Worm (Caenorhabditis elegans): ENCODE data around the gene ugt-1.

DNA sequence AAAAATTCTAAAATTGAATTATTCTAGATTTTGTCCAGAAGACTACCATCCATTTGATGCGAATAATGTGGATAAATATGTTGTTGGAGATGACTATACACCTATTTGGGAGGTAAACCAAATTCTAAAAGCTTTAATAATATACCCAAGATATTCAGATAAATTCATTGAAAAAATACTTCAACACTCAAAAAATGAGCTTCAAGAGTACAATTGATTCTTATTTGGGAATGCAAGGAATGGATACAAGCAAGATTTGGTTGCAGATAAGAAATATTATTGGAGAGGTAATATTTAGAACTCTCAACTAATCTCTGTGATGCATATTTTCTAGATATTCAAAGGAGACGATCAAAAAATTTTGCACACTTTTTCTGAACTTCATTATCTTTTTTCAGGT is 35.3 kb upstream of the ugt-1 start:
- TF ChIP-seq pha-4 (tag; optimal IDR thresholded peaks at IDR 0.05) = no peak
- no peak for TF ChIP-seq gmeb-2 (tag; optimal IDR thresholded peaks at IDR 0.05)
- TF ChIP-seq C38D4.7 (GFP tag; optimal IDR thresholded peaks at IDR 0.05) = no peak
- no peak for TF ChIP-seq ama-1 (optimal IDR thresholded peaks at IDR 0.05)
- no peak for TF ChIP-seq ceh-22 (tag; optimal IDR thresholded peaks at IDR 0.05)
- no peak for TF ChIP-seq tbx-2 (tag; optimal IDR thresholded peaks at IDR 0.05)
- TF ChIP-seq rnt-1 (tag; optimal IDR thresholded peaks at IDR 0.05) = no peak
- TF ChIP-seq npax-4 (tag; optimal IDR thresholded peaks at IDR 0.05) = no peak
- no peak for TF ChIP-seq pax-1 (tag; optimal IDR thresholded peaks at IDR 0.05)

Data from whole organism, late embryonic.